Worm (Caenorhabditis elegans): Measurements from ENCODE around the gene T24C4.3.

DNA sequence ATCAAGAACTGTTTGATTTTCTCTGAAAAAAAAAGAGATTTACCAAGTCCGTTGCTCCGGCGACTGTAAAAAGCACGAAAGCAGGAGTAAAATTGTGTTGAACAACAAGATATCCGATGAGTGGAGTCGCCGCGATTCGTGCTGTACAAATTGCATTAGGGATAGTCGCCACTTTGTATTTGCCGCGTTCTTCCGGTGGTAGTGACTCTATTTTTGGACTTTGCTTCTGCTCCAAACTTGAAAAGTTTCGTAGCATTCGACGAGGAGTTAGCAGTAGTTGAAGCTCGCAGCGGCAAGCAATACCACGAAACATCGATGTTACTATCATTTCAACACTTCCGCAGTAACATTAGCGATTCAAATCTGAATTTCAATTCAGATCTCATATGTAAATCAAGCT is 37.3 kb upstream of the T24C4.3 start, which contains the start of gene crls-1:
- TF ChIP-seq lin-13 (GFP tag; optimal IDR thresholded peaks at IDR 0.05) (no peak), ZK546.5 (tag; optimal IDR thresholded peaks at IDR 0.05) (no peak), nhr-11 (tag; optimal IDR thresholded peaks at IDR 0.05) (no peak)
